Worm (Caenorhabditis elegans): Measurements from ENCODE around the gene dlc-2.

ce11 chrIV:12080807-12081206, 30.6 kb downstream of the dlc-2 start:
- TF ChIP-seq eyg-1 (tag; optimal IDR thresholded peaks at IDR 0.05) (no peak), fkh-6 (tag; optimal IDR thresholded peaks at IDR 0.05) (no peak)
